Worm (Caenorhabditis elegans): ENCODE measurements around the gene T27E9.2.

DNA sequence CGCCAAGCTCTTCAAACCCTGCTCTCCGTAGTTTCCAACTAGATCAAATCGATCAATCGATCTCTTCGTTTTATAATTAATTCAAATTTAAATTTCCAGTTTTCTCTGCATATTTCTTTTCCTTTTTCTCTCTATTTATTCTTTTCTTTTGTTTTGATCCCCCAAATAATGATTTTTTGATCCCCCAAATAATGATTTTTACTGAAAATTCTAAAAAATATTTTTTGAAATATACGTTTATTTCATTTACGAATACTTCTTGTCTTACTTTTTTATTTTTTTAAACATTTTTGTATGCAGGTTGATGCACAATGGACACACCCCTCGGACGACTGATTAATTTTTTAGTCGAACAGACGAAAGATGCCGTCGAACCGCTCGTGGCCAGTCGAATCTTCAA, 41.0 kb upstream of the T27E9.2 start, which contains the start of gene T28A8.4:
- TF ChIP-seq fkh-6 (tag; optimal IDR thresholded peaks at IDR 0.05) (no peak), ceh-14 (tag; optimal IDR thresholded peaks at IDR 0.05) (no peak), nhr-11 (tag; optimal IDR thresholded peaks at IDR 0.05) (no peak), lin-11 (tag; optimal IDR thresholded peaks at IDR 0.05) (no peak), unc-42 (tag; optimal IDR thresholded peaks at IDR 0.05) (no peak), ceh-6 (GFP tag; optimal IDR thresholded peaks at IDR 0.05) (no peak), ama-1 (optimal IDR thresholded peaks at IDR 0.05) (no peak), ceh-31 (tag; optimal IDR thresholded peaks at IDR 0.05) (no peak), dmd-4 (tag; optimal IDR thresholded peaks at IDR 0.05; ENCODE audit: borderline replicate concordance) (no peak), C38D4.7 (GFP tag; optimal IDR thresholded peaks at IDR 0.05) (no peak), pha-4 (tag; optimal IDR thresholded peaks at IDR 0.05) (no peak), tbx-2 (tag; optimal IDR thresholded peaks at IDR 0.05) (no peak), hlh-30 (tag; optimal IDR thresholded peaks at IDR 0.05; ENCODE audit: insufficient read depth) (no peak), rnt-1 (tag; optimal IDR thresholded peaks at IDR 0.05) (no peak)

All from whole organism, late embryonic.